Worm (Caenorhabditis elegans): Measurements from ENCODE around the gene lgc-29.

Gene lgc-29

DNA sequence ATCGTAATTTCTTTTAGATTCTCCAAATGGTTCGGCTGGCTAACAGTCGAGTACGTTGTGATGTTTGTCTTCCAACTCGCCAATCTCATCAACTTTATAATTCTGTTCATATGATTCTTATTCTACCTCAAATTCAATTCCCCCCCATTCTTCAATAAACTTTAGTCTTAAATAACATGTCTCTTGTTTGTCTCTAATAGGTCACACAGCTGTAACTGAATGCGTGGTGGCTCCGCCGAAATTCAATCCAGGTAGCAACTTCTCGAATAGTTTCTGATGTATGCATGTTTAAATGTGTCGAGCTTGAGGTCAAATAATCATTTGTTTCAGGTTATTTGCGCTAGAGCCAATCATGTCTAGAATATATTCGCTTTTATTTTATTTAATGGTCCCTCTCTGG is at the start of gene lgc-29:
Gene lgc-29, plus strand, starts transcription at position 301 of the 400 bp plus-strand sequence.
- TF ChIP-seq hmg-11 (tag; optimal IDR thresholded peaks at IDR 0.05) (no peak), egl-5 (tag; optimal IDR thresholded peaks at IDR 0.05) (no peak), ztf-11 (tag; optimal IDR thresholded peaks at IDR 0.05) (no peak), nfya-1 (tag; optimal IDR thresholded peaks at IDR 0.05; ENCODE audit: insufficient read depth) (no peak), lin-39 (tag; optimal IDR thresholded peaks at IDR 0.05) (no peak), unc-62 (GFP tag; optimal IDR thresholded peaks at IDR 0.05) (no peak), ama-1 (optimal IDR thresholded peaks at IDR 0.05) (no peak), nhr-28 (tag; optimal IDR thresholded peaks at IDR 0.05) (no peak), R02D3.7 (tag; optimal IDR thresholded peaks at IDR 0.05) (no peak), mml-1 (tag; optimal IDR thresholded peaks at IDR 0.05) (no peak), fkh-10 (GFP tag; optimal IDR thresholded peaks at IDR 0.05) (no peak)

DNA sequence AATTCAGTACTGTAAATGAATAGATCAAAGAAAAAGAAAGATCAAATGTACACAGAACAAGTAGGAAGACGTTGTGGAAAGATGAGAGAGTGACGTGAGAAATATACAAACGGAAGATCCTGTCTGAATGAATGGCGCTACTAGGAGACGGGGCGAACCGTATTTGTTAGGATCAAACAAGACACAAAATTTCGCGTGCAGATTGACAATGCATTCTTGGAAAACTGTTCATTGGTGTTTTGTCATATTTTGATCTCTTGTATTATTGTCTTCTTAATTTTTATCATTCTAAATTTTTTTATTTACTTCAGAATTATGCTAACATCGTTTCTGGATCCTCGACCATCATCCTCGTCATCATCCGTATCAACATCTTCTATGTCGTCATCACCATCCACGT is 44.0 kb upstream of the lgc-29 start, which contains the start of gene nhr-181:
Gene nhr-181, plus strand, starts transcription at position 301 of the 400 bp plus-strand sequence.
- TF ChIP-seq tbx-2 (tag; optimal IDR thresholded peaks at IDR 0.05) (no peak), elt-3 (tag; optimal IDR thresholded peaks at IDR 0.05) (no peak), lsy-12 (tag; optimal IDR thresholded peaks at IDR 0.05) (no peak), nhr-237 (tag; optimal IDR thresholded peaks at IDR 0.05) (no peak), mdl-1 (tag; optimal IDR thresholded peaks at IDR 0.05) (no peak), hmg-11 (tag; optimal IDR thresholded peaks at IDR 0.05) (no peak), nhr-25 (tag; optimal IDR thresholded peaks at IDR 0.05) (no peak), R02D3.7 (tag; optimal IDR thresholded peaks at IDR 0.05) (no peak), nhr-12 (tag; optimal IDR thresholded peaks at IDR 0.05) (no peak), fkh-2 (tag; optimal IDR thresholded peaks at IDR 0.05) (no peak), nhr-76 (tag; optimal IDR thresholded peaks at IDR 0.05) (no peak), elt-2 (tag; optimal IDR thresholded peaks at IDR 0.05) (no peak), lin-39 (tag; optimal IDR thresholded peaks at IDR 0.05) (no peak), fos-1 (tag; optimal IDR thresholded peaks at IDR 0.05) (no peak), unc-39 (tag; optimal IDR thresholded peaks at IDR 0.05) (no peak), pha-4 (tag; optimal IDR thresholded peaks at IDR 0.05) (no peak), ztf-4 (tag; optimal IDR thresholded peaks at IDR 0.05) (no peak), ama-1 (optimal IDR thresholded peaks at IDR 0.05) (no peak), mml-1 (tag; optimal IDR thresholded peaks at IDR 0.05) (no peak), ceh-9 (tag; optimal IDR thresholded peaks at IDR 0.05) (no peak)

DNA sequence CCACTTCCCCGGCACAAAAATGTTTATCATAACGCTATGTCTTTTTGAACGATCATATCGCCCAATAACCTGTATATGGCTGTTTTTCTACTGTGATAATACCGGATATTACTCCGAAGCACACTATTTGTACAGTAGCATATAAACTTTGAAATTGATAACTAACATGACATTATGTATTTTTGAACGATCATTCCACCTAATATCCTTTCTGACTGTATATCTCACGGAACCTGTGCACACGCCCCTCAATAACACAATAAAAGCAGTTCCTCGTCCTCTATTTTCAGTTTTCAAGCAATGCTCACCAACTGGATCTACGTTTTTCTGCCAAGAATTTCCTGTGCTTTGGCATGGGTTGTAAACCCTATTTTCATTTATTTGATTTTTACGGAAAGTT is 37.2 kb upstream of the lgc-29 start, which contains the start of gene srj-40:
Gene srj-40, plus strand, starts transcription at position 301 of the 400 bp plus-strand sequence.
- TF ChIP-seq nhr-43 (tag; optimal IDR thresholded peaks at IDR 0.05; ENCODE audit: poor library complexity, severe bottlenecking) (no peak), nhr-67 (tag; optimal IDR thresholded peaks at IDR 0.05) (no peak), nhr-23 (tag; optimal IDR thresholded peaks at IDR 0.05) (no peak), nhr-12 (tag; optimal IDR thresholded peaks at IDR 0.05) (no peak), sea-2 (GFP tag; optimal IDR thresholded peaks at IDR 0.05) (no peak)

DNA sequence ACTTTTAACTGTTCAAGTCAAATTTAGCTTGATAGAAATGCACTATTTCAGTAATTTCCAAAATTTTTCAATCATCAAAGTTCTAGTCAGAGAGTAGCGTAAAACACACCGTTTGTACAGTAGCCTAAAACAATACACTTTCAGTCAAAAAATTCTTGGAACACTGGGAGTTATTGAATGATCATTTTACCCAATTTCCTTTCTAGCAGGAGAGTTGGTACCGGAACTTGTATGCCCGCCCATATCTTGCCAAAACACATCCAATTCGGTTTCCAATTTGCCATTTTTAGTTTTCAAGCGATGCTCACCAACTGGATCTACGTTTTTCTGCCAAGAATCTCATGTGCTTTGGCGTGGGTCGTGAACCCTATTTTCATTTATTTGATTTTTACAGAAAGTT is 34.5 kb upstream of the lgc-29 start, which contains the start of gene srj-39:
Gene srj-39, plus strand, starts transcription at position 301 of the 400 bp plus-strand sequence.
- TF ChIP-seq sea-2 (GFP tag; optimal IDR thresholded peaks at IDR 0.05): no peak
- TF ChIP-seq nhr-12 (tag; optimal IDR thresholded peaks at IDR 0.05): no peak
- no peak for TF ChIP-seq eor-1 (tag; optimal IDR thresholded peaks at IDR 0.05)

DNA sequence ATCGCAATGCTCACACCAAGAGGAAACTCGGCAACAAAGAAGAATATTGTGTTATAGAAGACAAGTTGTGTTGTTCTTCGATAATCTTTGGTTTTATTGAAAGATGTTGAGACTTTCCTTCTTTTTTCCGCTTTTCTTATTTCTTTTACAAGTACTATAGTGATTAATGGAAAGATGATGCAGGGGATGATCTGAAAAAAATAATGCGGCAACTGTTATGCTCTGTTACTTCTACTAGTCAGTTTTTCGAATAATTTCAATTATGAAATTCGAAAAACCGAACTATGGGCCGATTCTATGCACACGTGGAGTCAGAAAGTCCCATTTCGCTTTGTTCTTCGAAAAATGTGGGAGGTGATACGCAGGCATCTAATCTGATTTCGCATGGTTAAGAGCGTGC is 32.1 kb upstream of the lgc-29 start:
- TF ChIP-seq daf-12 (tag; optimal IDR thresholded peaks at IDR 0.05): no peak
- TF ChIP-seq lin-39 (tag; optimal IDR thresholded peaks at IDR 0.05): no peak
- TF ChIP-seq ceh-28 (tag; optimal IDR thresholded peaks at IDR 0.05): no peak
- no peak for TF ChIP-seq hmg-11 (tag; optimal IDR thresholded peaks at IDR 0.05)
- no peak for TF ChIP-seq egl-27 (tag; optimal IDR thresholded peaks at IDR 0.05)
- no peak for TF ChIP-seq nhr-11 (tag; optimal IDR thresholded peaks at IDR 0.05)
- no peak for TF ChIP-seq R02D3.7 (tag; optimal IDR thresholded peaks at IDR 0.05)
- no peak for TF ChIP-seq pha-4 (tag; optimal IDR thresholded peaks at IDR 0.05)
- TF ChIP-seq tbx-2 (tag; optimal IDR thresholded peaks at IDR 0.05): no peak
- no peak for TF ChIP-seq ztf-11 (tag; optimal IDR thresholded peaks at IDR 0.05)
- TF ChIP-seq unc-39 (tag; optimal IDR thresholded peaks at IDR 0.05): no peak
- TF ChIP-seq elt-1 (tag; optimal IDR thresholded peaks at IDR 0.05): no peak
- TF ChIP-seq nhr-25 (tag; optimal IDR thresholded peaks at IDR 0.05): no peak
- TF ChIP-seq ama-1 (optimal IDR thresholded peaks at IDR 0.05): no peak
- no peak for TF ChIP-seq zag-1 (tag; optimal IDR thresholded peaks at IDR 0.05)
- TF ChIP-seq lsy-12 (tag; optimal IDR thresholded peaks at IDR 0.05): no peak
- no peak for TF ChIP-seq nhr-28 (tag; optimal IDR thresholded peaks at IDR 0.05)
- no peak for TF ChIP-seq jun-1 (tag; optimal IDR thresholded peaks at IDR 0.05)
- no peak for TF ChIP-seq elt-2 (tag; optimal IDR thresholded peaks at IDR 0.05)
- TF ChIP-seq mml-1 (tag; optimal IDR thresholded peaks at IDR 0.05): no peak
